Worm (Caenorhabditis elegans): ENCODE results near the gene ZC449.4.

- TF ChIP-seq unc-62 (GFP tag; optimal IDR thresholded peaks at IDR 0.05): no peak
- TF ChIP-seq lin-13 (GFP tag; optimal IDR thresholded peaks at IDR 0.05): no peak
- no peak for TF ChIP-seq ztf-11 (tag; optimal IDR thresholded peaks at IDR 0.05)
- no peak for TF ChIP-seq lsy-2 (tag; optimal IDR thresholded peaks at IDR 0.05)
- TF ChIP-seq gmeb-1 (tag; optimal IDR thresholded peaks at IDR 0.05): no peak
These were observed 34.9 kb downstream of the ZC449.4 start, which contains the start of gene set-30 for ce11 chrX:4998875-4999274.
